Fruit fly (Drosophila melanogaster) whole organism, embryonic: ENCODE data around the gene CG13070.

Source experiments
- Bteb2 ChIP-seq: fragments of 200-800 bp; sonication (Bioruptor generic); optimal IDR thresholded peaks from 2 replicates; lab custom pipeline; 2016; ENCODE audit warnings: missing biosample characterization, missing genetic modification characterization
- CG1233 ChIP-seq: fragments of 200-800 bp; sonication (Bioruptor generic); optimal IDR thresholded peaks from 4 replicates; lab custom pipeline; 2018; ENCODE audit warnings: missing biosample characterization, mild to moderate bottlenecking, missing genetic modification characterization
- CG14710 ChIP-seq: fragments of 200-800 bp; sonication (Bioruptor generic); optimal IDR thresholded peaks from 3 replicates; lab custom pipeline; 2019; ENCODE audit warnings: missing biosample characterization, mild to moderate bottlenecking, missing genetic modification characterization, moderate library complexity
- CG14965 ChIP-seq: fragments of 200-800 bp; sonication (Bioruptor generic); optimal IDR thresholded peaks from 2 replicates; lab custom pipeline; 2016; ENCODE audit warnings: missing biosample characterization, missing genetic modification characterization, borderline replicate concordance
- CG17328 ChIP-seq: fragments of 200-800 bp; sonication (Bioruptor generic); IDR thresholded peaks from 2 replicates; pipeline ENCODE4 v1.3.6; 2022; ENCODE audit warnings: missing biosample characterization, missing genetic modification characterization
- CG34376 ChIP-seq: fragments of 200-800 bp; sonication (Bioruptor generic); optimal IDR thresholded peaks from 2 replicates; lab custom pipeline; 2018; ENCODE audit warnings: missing biosample characterization, mild to moderate bottlenecking, missing genetic modification characterization
- CG3838 ChIP-seq: fragments of 200-800 bp; sonication (Bioruptor generic); optimal IDR thresholded peaks from 3 replicates; lab custom pipeline; 2016; ENCODE audit warnings: missing biosample characterization, missing genetic modification characterization
- CG4820 ChIP-seq: fragments of 200-800 bp; sonication (Bioruptor generic); optimal IDR thresholded peaks from 3 replicates; lab custom pipeline; 2016; ENCODE audit warnings: missing biosample characterization, missing genetic modification characterization
- CG7987 ChIP-seq: fragments of 200-800 bp; sonication (Bioruptor generic); optimal IDR thresholded peaks from 2 replicates; lab custom pipeline; 2018; ENCODE audit warnings: missing biosample characterization, mild to moderate bottlenecking, missing genetic modification characterization, moderate library complexity
- D19A ChIP-seq: fragments of 200-800 bp; optimal IDR thresholded peaks from 3 replicates; lab custom pipeline; 2019; ENCODE audit warnings: missing biosample characterization, mild to moderate bottlenecking, missing genetic modification characterization, moderate library complexity
- Dll ChIP-seq: fragments of 200-800 bp; sonication (Bioruptor generic); IDR thresholded peaks from 4 replicates; pipeline ENCODE4 v1.3.6; 2022; ENCODE audit warnings: missing biosample characterization, missing genetic modification characterization; ENCODE audit not compliant: partially characterized antibody
- Dref ChIP-seq: fragments of 200-800 bp; sonication (Bioruptor generic); IDR thresholded peaks from 2 replicates; pipeline ENCODE4 v1.3.6; 2022; ENCODE audit warnings: missing biosample characterization, missing genetic modification characterization
- Gug ChIP-seq: fragments of 200-800 bp; sonication (Bioruptor generic); IDR thresholded peaks from 4 replicates; pipeline ENCODE4 v1.3.6; 2022; ENCODE audit warnings: missing biosample characterization, missing genetic modification characterization
- Hmx ChIP-seq: fragments of 200-800 bp; sonication (Bioruptor generic); optimal IDR thresholded peaks from 2 replicates; lab custom pipeline; 2016; ENCODE audit warnings: missing biosample characterization, missing genetic modification characterization
- Hr3 ChIP-seq: fragments of 200-800 bp; sonication (Bioruptor generic); optimal IDR thresholded peaks from 3 replicates; lab custom pipeline; 2016; ENCODE audit warnings: missing biosample characterization, missing genetic modification characterization
- Hr39 ChIP-seq: fragments of >200 bp; optimal IDR thresholded peaks from 2 replicates; lab custom pipeline; 2017
- Lim3 ChIP-seq: fragments of 200-800 bp; sonication (Bioruptor generic); IDR thresholded peaks from 2 replicates; pipeline ENCODE4 v1.3.6; 2022; ENCODE audit warnings: missing biosample characterization, missing genetic modification characterization
- MBD-R2 ChIP-seq: fragments of 200-800 bp; sonication (Bioruptor generic); IDR thresholded peaks from 2 replicates; pipeline ENCODE4 v1.3.6; 2022; ENCODE audit warnings: missing biosample characterization, missing genetic modification characterization
- Mad ChIP-seq: fragments of 200-800 bp; sonication (Bioruptor generic); optimal IDR thresholded peaks from 2 replicates; lab custom pipeline; 2016; ENCODE audit warnings: missing biosample characterization, missing genetic modification characterization
- Med ChIP-seq: fragments of 200-800 bp; sonication (Bioruptor generic); peaks from one replicate; lab custom pipeline; 2016; ENCODE audit warnings: missing biosample characterization, missing genetic modification characterization, mild to moderate bottlenecking, inconsistent platforms, moderate library complexity
- Mes4 ChIP-seq: fragments of 200-800 bp; sonication (Bioruptor generic); optimal IDR thresholded peaks from 2 replicates; lab custom pipeline; 2016; ENCODE audit warnings: missing biosample characterization, missing genetic modification characterization
- NFAT ChIP-seq: fragments of 200-800 bp; sonication (Bioruptor generic); IDR thresholded peaks from 2 replicates; pipeline ENCODE4 v1.3.6; 2022; ENCODE audit warnings: missing biosample characterization, missing genetic modification characterization
- NfI ChIP-seq: fragments of 200-800 bp; sonication (Bioruptor generic); optimal IDR thresholded peaks from 3 replicates; lab custom pipeline; 2018; ENCODE audit warnings: missing biosample characterization, mild to moderate bottlenecking, missing genetic modification characterization, moderate library complexity
- Ptx1 ChIP-seq: fragments of 200-800 bp; sonication (Bioruptor generic); IDR thresholded peaks from 2 replicates; pipeline ENCODE4 v1.3.6; 2022; ENCODE audit warnings: missing biosample characterization, missing genetic modification characterization
- Stat92E ChIP-seq, 3 experiments: fragments of >200 bp in 2 of 3; fragments of 200-800 bp in 1 of 3; sonication (Bioruptor generic) in 1 of 3; optimal IDR thresholded peaks; 2 replicates each; lab custom pipeline; 2017 to 2019; ENCODE audit warnings: missing biosample characterization in 3 of 3, missing genetic modification characterization in 3 of 3, mild to moderate bottlenecking in 1 of 3, moderate library complexity in 1 of 3
- amos ChIP-seq: fragments of 200-800 bp; sonication (Bioruptor generic); IDR thresholded peaks from 2 replicates; pipeline ENCODE4 v1.3.6; 2022; ENCODE audit warnings: missing biosample characterization, missing genetic modification characterization; ENCODE audit not compliant: partially characterized antibody
- ara ChIP-seq: fragments of 200-800 bp; sonication (Bioruptor generic); IDR thresholded peaks from 2 replicates; pipeline ENCODE4 v1.3.6; 2022; ENCODE audit warnings: missing biosample characterization, missing genetic modification characterization
- bab2 ChIP-seq: fragments of 200-800 bp; sonication (Bioruptor generic); optimal IDR thresholded peaks from 2 replicates; lab custom pipeline; 2016; ENCODE audit warnings: missing biosample characterization, missing genetic modification characterization
- chinmo ChIP-seq: fragments of 200-800 bp; sonication (Bioruptor generic); IDR thresholded peaks from 4 replicates; pipeline ENCODE4 v1.3.6; 2022; ENCODE audit warnings: missing biosample characterization, missing genetic modification characterization; ENCODE audit not compliant: partially characterized antibody
- crc ChIP-seq: fragments of 200-800 bp; sonication (Bioruptor generic); optimal IDR thresholded peaks from 2 replicates; lab custom pipeline; 2016; ENCODE audit warnings: missing biosample characterization, missing genetic modification characterization
- croc ChIP-seq: fragments of 200-800 bp; sonication (Bioruptor generic); conservative IDR thresholded peaks from 3 replicates; pipeline ENCODE4 v1.3.6; 2022; ENCODE audit warnings: missing biosample characterization, missing genetic modification characterization
- disco-r ChIP-seq: fragments of 200-800 bp; sonication (Bioruptor generic); optimal IDR thresholded peaks from 2 replicates; lab custom pipeline; 2016; ENCODE audit warnings: missing biosample characterization, missing genetic modification characterization
- ems ChIP-seq: fragments of 200-800 bp; sonication (Bioruptor generic); optimal IDR thresholded peaks from 3 replicates; lab custom pipeline; 2016; ENCODE audit warnings: missing biosample characterization, missing genetic modification characterization
- gfzf ChIP-seq: fragments of 200-800 bp; sonication (Bioruptor generic); optimal IDR thresholded peaks from 2 replicates; lab custom pipeline; 2016; ENCODE audit warnings: missing biosample characterization, mild to moderate bottlenecking, missing genetic modification characterization, moderate library complexity
- gsb-n ChIP-seq: fragments of 200-800 bp; sonication (Bioruptor generic); optimal IDR thresholded peaks from 3 replicates; lab custom pipeline; 2018; ENCODE audit warnings: missing biosample characterization, mild to moderate bottlenecking, missing genetic modification characterization
- jing ChIP-seq: fragments of 200-800 bp; sonication (Bioruptor generic); optimal IDR thresholded peaks from 2 replicates; lab custom pipeline; 2018; ENCODE audit warnings: missing biosample characterization, mild to moderate bottlenecking, missing genetic modification characterization
- lbe ChIP-seq: fragments of 200-800 bp; sonication (Bioruptor generic); optimal IDR thresholded peaks from 2 replicates; lab custom pipeline; 2016; ENCODE audit warnings: missing biosample characterization, mild to moderate bottlenecking, missing genetic modification characterization
- lov ChIP-seq, 2 experiments: fragments of 200-800 bp in 1 of 2; fragments of >200 bp in 1 of 2; sonication (Bioruptor generic) in 1 of 2; IDR thresholded peaks in 1 of 2; optimal IDR thresholded peaks in 1 of 2; 2 replicates in 1 of 2; 3 replicates in 1 of 2; pipeline versions ENCODE4 v1.3.6 to Lab custom; 2017 to 2022; ENCODE audit warnings: missing biosample characterization in 1 of 2, missing genetic modification characterization in 1 of 2
- peb ChIP-seq: fragments of 200-800 bp; sonication (Bioruptor generic); IDR thresholded peaks from 2 replicates; pipeline ENCODE4 v1.3.6; 2022; ENCODE audit warnings: missing biosample characterization, missing genetic modification characterization
- psq ChIP-seq: fragments of 200-800 bp; sonication (Bioruptor generic); optimal IDR thresholded peaks from 2 replicates; lab custom pipeline; 2017; ENCODE audit warnings: missing biosample characterization, missing genetic modification characterization
- pzg ChIP-seq: fragments of 200-800 bp; sonication (Bioruptor generic); optimal IDR thresholded peaks from 3 replicates; lab custom pipeline; 2018; ENCODE audit warnings: missing biosample characterization, mild to moderate bottlenecking, missing genetic modification characterization, moderate library complexity
- repo ChIP-seq: fragments of 200-800 bp; sonication (Bioruptor generic); optimal IDR thresholded peaks from 2 replicates; lab custom pipeline; 2016; ENCODE audit warnings: missing biosample characterization, missing genetic modification characterization
- run ChIP-seq: fragments of 200-800 bp; sonication (Bioruptor generic); optimal IDR thresholded peaks from 3 replicates; lab custom pipeline; 2018; ENCODE audit warnings: missing biosample characterization, mild to moderate bottlenecking, missing genetic modification characterization
- scrt ChIP-seq: fragments of 200-800 bp; sonication (Bioruptor generic); optimal IDR thresholded peaks from 2 replicates; lab custom pipeline; 2018; ENCODE audit warnings: missing biosample characterization, mild to moderate bottlenecking, missing genetic modification characterization, moderate library complexity
- sob ChIP-seq: fragments of 200-800 bp; sonication (Bioruptor generic); IDR thresholded peaks from 2 replicates; pipeline ENCODE4 v1.3.6; 2022; ENCODE audit warnings: missing biosample characterization, missing genetic modification characterization
- sug ChIP-seq: fragments of 200-800 bp; optimal IDR thresholded peaks from 2 replicates; lab custom pipeline; 2019; ENCODE audit warnings: missing biosample characterization, mild to moderate bottlenecking, missing genetic modification characterization, moderate library complexity
- unc-4 ChIP-seq: fragments of 200-800 bp; sonication (Bioruptor generic); IDR thresholded peaks from 2 replicates; pipeline ENCODE4 v1.3.6; 2022; ENCODE audit warnings: missing biosample characterization, missing genetic modification characterization; ENCODE audit not compliant: partially characterized antibody
- wdn ChIP-seq: fragments of 200-800 bp; sonication (Bioruptor generic); IDR thresholded peaks from 2 replicates; pipeline ENCODE4 v1.3.6; 2022; ENCODE audit warnings: missing biosample characterization, missing genetic modification characterization

CG13070 gene

dm6 chr3L:16232924-16233323, 30.2 kb upstream of the CG13070 start, which contains the start of gene Hsc20 (continued):
- TF ChIP-seq pzg (GFP tag; lab: Kevin White, UChicago) (peak; percentile 12), ara (no peak), Hr39 (lab: Kevin White, UChicago) (no peak), unc-4 (GFP tag; lab: Robert Waterston, UW) (0 out of 2 replicates have a peak, but pooled peaks have one; percentile 11), lov (optimal IDR thresholded peaks at IDR 0.05; lab: Kevin White, UChicago) (no peak), lov (GFP tag; IDR thresholded peaks at IDR 0.05; lab: Robert Waterston, UW) (no peak), MBD-R2 (GFP tag; lab: Robert Waterston, UW) (peak; percentile 65)
- TF ChIP-seq, all 482 proteins: peak for 11

dm6 chr3L:16233850-16234494, 29.2 kb upstream of the CG13070 start:
- TF ChIP-seq croc (no peak), sug (tag; lab: Kevin White, UChicago) (peak; percentile 53), disco-r (GFP tag; lab: Kevin White, UChicago) (no peak), run (no peak), Ptx1 (no peak), pzg (GFP tag; lab: Kevin White, UChicago) (peak; percentile 6), NFAT (GFP tag; lab: Robert Waterston, UW) (no peak), amos (no peak), Hmx (no peak), scrt (no peak), jing (GFP tag; lab: Kevin White, UChicago) (no peak), CG3838 (GFP tag; lab: Kevin White, UChicago) (no peak), Dll (GFP tag; lab: Robert Waterston, UW) (0 out of 4 replicates have a peak, but pooled peaks have one; percentile 12), chinmo (GFP tag; lab: Robert Waterston, UW) (no peak), peb (GFP tag; lab: Robert Waterston, UW) (no peak), Mes4 (no peak), psq (GFP tag; lab: Kevin White, UChicago) (no peak), CG14710 (tag; lab: Kevin White, UChicago) (no peak), CG4820 (GFP tag; lab: Kevin White, UChicago) (no peak), gfzf (GFP tag; lab: Kevin White, UChicago) (no peak), Med (peak; percentile 48), gsb-n (tag; lab: Kevin White, UChicago) (no peak), Dref (GFP tag; lab: Robert Waterston, UW) (peak; percentile 50), CG34376 (GFP tag; lab: Kevin White, UChicago) (peak; percentile 17), NfI (GFP tag; lab: Kevin White, UChicago) (no peak), Stat92E (GFP tag; optimal IDR thresholded peaks at IDR 0.05; lab: Kevin White, UChicago) (no peak), wdn (GFP tag; lab: Robert Waterston, UW) (no peak), Gug (GFP tag; lab: Robert Waterston, UW) (no peak), Bteb2 (no peak), CG14965 (no peak), CG7987 (no peak), repo (GFP tag; lab: Kevin White, UChicago) (no peak), bab2 (GFP tag; lab: Kevin White, UChicago) (no peak), Lim3 (no peak), ems (GFP tag; lab: Kevin White, UChicago) (no peak), crc (no peak), sob (GFP tag; lab: Robert Waterston, UW) (no peak), lbe (GFP tag; lab: Kevin White, UChicago) (peak; percentile 16), CG1233 (no peak), D19A (tag; lab: Kevin White, UChicago) (no peak), Mad (no peak), CG17328 (no peak), Hr3 (GFP tag; lab: Kevin White, UChicago) (no peak)
